Fruit fly (Drosophila melanogaster) whole organism, pupa: Measurements from ENCODE around the gene ECSIT.

Experiments
- CG12605 ChIP-seq: fragments of 200-800 bp; sonication (Bioruptor generic); IDR thresholded peaks from 2 replicates; pipeline ENCODE4 v1.3.6; 2022; ENCODE audit warnings: missing biosample characterization, missing genetic modification characterization
- CG14655 ChIP-seq: fragments of 200-800 bp; sonication (Bioruptor generic); optimal IDR thresholded peaks from 3 replicates; lab custom pipeline; 2017; ENCODE audit warnings: mild to moderate bottlenecking, missing biosample characterization, missing genetic modification reagents, missing genetic modification characterization
- CG17806 ChIP-seq: fragments of 200-800 bp; sonication (Bioruptor generic); optimal IDR thresholded peaks from 2 replicates; lab custom pipeline; 2018; ENCODE audit warnings: missing biosample characterization, mild to moderate bottlenecking, missing genetic modification characterization, moderate library complexity
- CG4496 ChIP-seq: fragments of 200-800 bp; sonication (Bioruptor generic); IDR thresholded peaks from 3 replicates; pipeline ENCODE4 v1.3.6; 2022; ENCODE audit warnings: missing biosample characterization, missing genetic modification characterization
- CG9948 ChIP-seq: fragments of 200-800 bp; sonication (Bioruptor generic); optimal IDR thresholded peaks from 2 replicates; lab custom pipeline; 2018; ENCODE audit warnings: missing biosample characterization, mild to moderate bottlenecking, missing genetic modification characterization, moderate library complexity
- Snoo ChIP-seq: fragments of 200-800 bp; sonication (Bioruptor generic); optimal IDR thresholded peaks from 3 replicates; lab custom pipeline; 2017; ENCODE audit warnings: missing biosample characterization, mild to moderate bottlenecking, missing genetic modification characterization, inconsistent platforms

- no peak for TF ChIP-seq CG14655 (GFP tag; lab: Kevin White, UChicago)
- TF ChIP-seq CG4496 (GFP tag; lab: Robert Waterston, UW): no peak
- no peak for TF ChIP-seq CG12605 (GFP tag; lab: Robert Waterston, UW)
- TF ChIP-seq Snoo: no peak
- TF ChIP-seq CG17806 (tag; lab: Kevin White, UChicago): no peak
- TF ChIP-seq CG9948 (tag; lab: Kevin White, UChicago): no peak
Measured at dm6 chr3R:5881308-5881707, 24.9 kb downstream of the ECSIT start.
